Worm (Caenorhabditis elegans) whole organism, midembryonic: ENCODE data around the gene mfsd-10.

ENCODE experiments used
- T22C8.4 ChIP-seq: fragments of 200-800 bp; sonication (Bioruptor generic); IDR thresholded peaks from 2 replicates; pipeline ENCODE4 v1.3.6; 2022; ENCODE audit warnings: missing genetic modification characterization, missing compliant biosample characterization
- cog-1 ChIP-seq: sonication (generic microtip); optimal IDR thresholded peaks from 2 replicates; lab custom pipeline; 2016; ENCODE audit warnings: missing genetic modification characterization, missing compliant biosample characterization
- flt-1 ChIP-seq: fragments of 200-800 bp; sonication (Bioruptor generic); IDR thresholded peaks from 2 replicates; pipeline ENCODE4 v1.3.6; 2022; ENCODE audit warnings: missing genetic modification characterization, missing compliant biosample characterization
- klf-2 ChIP-seq: fragments of 200-800 bp; sonication (Bioruptor generic); conservative IDR thresholded peaks from 2 replicates; pipeline ENCODE4 v1.3.6; 2022; ENCODE audit warnings: missing genetic modification reagents, missing genetic modification characterization, missing compliant biosample characterization
- ztf-23 ChIP-seq: fragments of 200-800 bp; sonication (Bioruptor generic); IDR thresholded peaks from 2 replicates; pipeline ENCODE4 v1.3.6; 2022; ENCODE audit warnings: missing genetic modification reagents, missing genetic modification characterization, missing compliant biosample characterization
- ztf-29 ChIP-seq: fragments of 200-800 bp; sonication (Bioruptor generic); IDR thresholded peaks from 2 replicates; pipeline ENCODE4 v1.3.6; 2022; ENCODE audit warnings: missing genetic modification reagents, missing genetic modification characterization, missing compliant biosample characterization

- TF ChIP-seq T22C8.4 (GFP tag; lab: Robert Waterston, UW) (no peak), ztf-23 (no peak), ztf-29 (GFP tag; lab: Robert Waterston, UW) (no peak), cog-1 (tag; lab: Kevin White, UChicago) (no peak), klf-2 (GFP tag; lab: Robert Waterston, UW) (no peak), flt-1 (GFP tag; lab: Robert Waterston, UW) (no peak)
Observed at ce11 chrX:17417505-17418004, 49.1 kb upstream of the mfsd-10 start.
